Worm (Caenorhabditis elegans) whole organism, L1 larva: Measurements from ENCODE around the gene srv-9.

Experiments used
- aha-1 ChIP-seq: fragments of 150-350 bp; optimal IDR thresholded peaks from 2 replicates; lab custom pipeline; 2014; ENCODE audit warnings: missing biosample characterization, missing genetic modification characterization
- aly-2 ChIP-seq: fragments of 150-350 bp; optimal IDR thresholded peaks from 2 replicates; lab custom pipeline; 2014; ENCODE audit warnings: missing biosample characterization, missing genetic modification characterization
- ama-1 ChIP-seq: fragments of 150-350 bp; optimal IDR thresholded peaks from 2 replicates; lab custom pipeline; 2014
- blmp-1 ChIP-seq: fragments of 150-350 bp; optimal IDR thresholded peaks from 2 replicates; lab custom pipeline; 2014; ENCODE audit warnings: missing biosample characterization, missing genetic modification characterization
- ceh-8 ChIP-seq: fragments of 200-800 bp; sonication (Bioruptor generic); optimal IDR thresholded peaks from 2 replicates; lab custom pipeline; 2018; ENCODE audit warnings: mild to moderate bottlenecking, missing genetic modification characterization, moderate library complexity, missing compliant biosample characterization
- ceh-82 ChIP-seq, 3 experiments: fragments of 150-350 bp in 1 of 3; sonication (generic microtip) in 2 of 3; optimal IDR thresholded peaks; 2 replicates each; lab custom pipeline; 2014 to 2017; ENCODE audit warnings: missing biosample characterization in 3 of 3, missing genetic modification characterization in 3 of 3
- ces-1 ChIP-seq: fragments of 150-350 bp; optimal IDR thresholded peaks from 2 replicates; lab custom pipeline; 2014; ENCODE audit warnings: missing biosample characterization, missing genetic modification reagents, missing genetic modification characterization
- efl-1 ChIP-seq, 4 experiments: fragments of 150-350 bp; optimal IDR thresholded peaks in 3 of 4; peaks in 1 of 4; 1 replicate in 1 of 4; 2 replicates in 3 of 4; lab custom pipeline; 2014; ENCODE audit warnings: missing biosample characterization in 2 of 4, missing genetic modification characterization in 2 of 4, missing genetic modification reagents in 2 of 4
- egl-13 ChIP-seq: sonication (generic microtip); optimal IDR thresholded peaks from 2 replicates; lab custom pipeline; 2016; ENCODE audit warnings: missing genotype, missing genetic modification reagents, missing genetic modification characterization, missing compliant biosample characterization
- egl-27 ChIP-seq, 2 experiments: fragments of 150-350 bp in 1 of 2; sonication (generic microtip); optimal IDR thresholded peaks; 3 replicates each; lab custom pipeline; 2017 to 2018; ENCODE audit warnings: missing biosample characterization in 2 of 2, missing genetic modification characterization in 2 of 2, missing genetic modification reagents in 2 of 2
- elt-2 ChIP-seq: sonication (generic microtip); optimal IDR thresholded peaks from 2 replicates; lab custom pipeline; 2016; ENCODE audit warnings: missing genetic modification characterization, mild to moderate bottlenecking, inconsistent platforms, missing compliant biosample characterization, missing genetic modification reagents
- elt-3 ChIP-seq, 6 experiments: fragments of 150-350 bp in 1 of 6; sonication (generic microtip); optimal IDR thresholded peaks; 2 replicates each; lab custom pipeline; 2017 to 2018; ENCODE audit warnings: missing biosample characterization in 6 of 6, missing genetic modification characterization in 6 of 6, inconsistent platforms in 1 of 6
- ets-5 ChIP-seq: fragments of 200-800 bp; sonication (Bioruptor generic); IDR thresholded peaks from 2 replicates; pipeline ENCODE4 v1.3.6; 2022; ENCODE audit warnings: missing genetic modification characterization, missing compliant biosample characterization
- fkh-10 ChIP-seq: sonication (generic microtip); optimal IDR thresholded peaks from 2 replicates; lab custom pipeline; 2017; ENCODE audit warnings: missing biosample characterization, missing genetic modification reagents, missing genetic modification characterization
- fkh-4 ChIP-seq: sonication (generic microtip); optimal IDR thresholded peaks from 2 replicates; lab custom pipeline; 2016; ENCODE audit warnings: missing compliant biosample characterization, missing genetic modification characterization, borderline replicate concordance
- fos-1 ChIP-seq: fragments of 150-350 bp; optimal IDR thresholded peaks from 2 replicates; lab custom pipeline; 2014; ENCODE audit warnings: missing biosample characterization, missing genetic modification characterization
- grh-1 ChIP-seq: fragments of 200-800 bp; sonication (Bioruptor generic); IDR thresholded peaks from 2 replicates; pipeline ENCODE4 v1.3.6; 2022; ENCODE audit warnings: missing genetic modification reagents, missing genetic modification characterization, missing compliant biosample characterization
- hpl-2 ChIP-seq: fragments of 150-350 bp; optimal IDR thresholded peaks from 2 replicates; lab custom pipeline; 2014; ENCODE audit warnings: missing biosample characterization, missing genetic modification reagents, missing genetic modification characterization
- irx-1 ChIP-seq: sonication (generic microtip); optimal IDR thresholded peaks from 2 replicates; lab custom pipeline; 2016; ENCODE audit warnings: missing genetic modification characterization, missing compliant biosample characterization
- jun-1 ChIP-seq: fragments of 150-350 bp; optimal IDR thresholded peaks from 2 replicates; lab custom pipeline; 2014; ENCODE audit warnings: missing biosample characterization, missing genetic modification reagents, missing genetic modification characterization
- lin-14 ChIP-seq: fragments of 200-800 bp; sonication (Bioruptor generic); optimal IDR thresholded peaks from 2 replicates; lab custom pipeline; 2018; ENCODE audit warnings: mild to moderate bottlenecking, missing genetic modification characterization, moderate library complexity, missing compliant biosample characterization
- lin-35 ChIP-seq, 2 experiments: fragments of 150-350 bp; optimal IDR thresholded peaks; 2 replicates each; lab custom pipeline; 2014; ENCODE audit warnings: missing biosample characterization in 2 of 2, missing genetic modification characterization in 2 of 2, missing genetic modification reagents in 2 of 2
- lsy-2 ChIP-seq, 2 experiments: fragments of 150-350 bp; optimal IDR thresholded peaks; 2 replicates each; lab custom pipeline; 2014; ENCODE audit warnings: missing biosample characterization in 2 of 2, missing genetic modification characterization in 2 of 2
- mdl-1 ChIP-seq, 2 experiments: fragments of 150-350 bp; optimal IDR thresholded peaks; 2 replicates each; lab custom pipeline; 2014 to 2017; ENCODE audit warnings: missing biosample characterization in 2 of 2, missing genetic modification characterization in 2 of 2, inconsistent platforms in 1 of 2
- mep-1 ChIP-seq: fragments of 150-350 bp; optimal IDR thresholded peaks from 2 replicates; lab custom pipeline; 2014; ENCODE audit warnings: missing biosample characterization, missing genetic modification characterization
- nhr-11 ChIP-seq: fragments of 150-350 bp; optimal IDR thresholded peaks from 2 replicates; lab custom pipeline; 2014; ENCODE audit warnings: missing biosample characterization, missing genetic modification characterization
- nhr-19 ChIP-seq: fragments of 200-800 bp; sonication (Bioruptor generic); conservative IDR thresholded peaks from 2 replicates; pipeline ENCODE4 v1.3.6; 2022; ENCODE audit warnings: missing genetic modification characterization, missing compliant biosample characterization
- nhr-20 ChIP-seq: sonication (generic microtip); optimal IDR thresholded peaks from 2 replicates; lab custom pipeline; 2016; ENCODE audit warnings: mild to moderate bottlenecking, missing genetic modification characterization, missing compliant biosample characterization
- nhr-237 ChIP-seq: fragments of 150-350 bp; optimal IDR thresholded peaks from 2 replicates; lab custom pipeline; 2014; ENCODE audit warnings: missing biosample characterization, missing genetic modification characterization
- nhr-28 ChIP-seq: fragments of 150-350 bp; optimal IDR thresholded peaks from 2 replicates; lab custom pipeline; 2014; ENCODE audit warnings: missing biosample characterization, missing genetic modification characterization
- nhr-71 ChIP-seq: sonication (generic microtip); optimal IDR thresholded peaks from 2 replicates; lab custom pipeline; 2016; ENCODE audit warnings: mild to moderate bottlenecking, missing genetic modification characterization, moderate library complexity, missing compliant biosample characterization
- nhr-85 ChIP-seq: sonication (generic microtip); peaks from one replicate; lab custom pipeline; 2016; ENCODE audit warnings: missing genetic modification characterization, inconsistent platforms, missing compliant biosample characterization
- nhr-90 ChIP-seq: sonication (generic microtip); optimal IDR thresholded peaks from 2 replicates; lab custom pipeline; 2016; ENCODE audit warnings: mild to moderate bottlenecking, missing genetic modification characterization, missing compliant biosample characterization; ENCODE audit not compliant: poor library complexity
- pqm-1 ChIP-seq: sonication (generic microtip); optimal IDR thresholded peaks from 3 replicates; lab custom pipeline; 2017; ENCODE audit warnings: missing biosample characterization, missing genetic modification characterization
- rnt-1 ChIP-seq: sonication (generic microtip); optimal IDR thresholded peaks from 2 replicates; lab custom pipeline; 2016; ENCODE audit warnings: mild to moderate bottlenecking, missing genetic modification characterization, moderate library complexity, missing compliant biosample characterization
- snu-23 ChIP-seq: sonication (generic microtip); optimal IDR thresholded peaks from 2 replicates; lab custom pipeline; 2016; ENCODE audit warnings: missing genetic modification characterization, missing compliant biosample characterization
- sptf-1 ChIP-seq: fragments of 150-350 bp; optimal IDR thresholded peaks from 2 replicates; lab custom pipeline; 2014; ENCODE audit warnings: missing biosample characterization, missing genetic modification characterization
- sup-37 ChIP-seq: fragments of 200-800 bp; sonication (Bioruptor generic); optimal IDR thresholded peaks from 2 replicates; lab custom pipeline; 2018; ENCODE audit warnings: mild to moderate bottlenecking, missing genetic modification characterization, missing compliant biosample characterization
- swsn-7 ChIP-seq: sonication (generic microtip); optimal IDR thresholded peaks from 2 replicates; lab custom pipeline; 2016; ENCODE audit warnings: missing genetic modification characterization, missing compliant biosample characterization
- tbx-2 ChIP-seq: sonication (generic microtip); optimal IDR thresholded peaks from 2 replicates; lab custom pipeline; 2016; ENCODE audit warnings: missing genetic modification characterization, missing compliant biosample characterization
- unc-130 ChIP-seq: fragments of 150-350 bp; optimal IDR thresholded peaks from 2 replicates; lab custom pipeline; 2017; ENCODE audit warnings: missing biosample characterization, missing genetic modification characterization, inconsistent platforms
- unc-30 ChIP-seq: sonication (generic microtip); optimal IDR thresholded peaks from 2 replicates; lab custom pipeline; 2017; ENCODE audit warnings: missing biosample characterization, missing genetic modification characterization
- unc-98 ChIP-seq: fragments of 200-800 bp; sonication (Bioruptor generic); IDR thresholded peaks from 2 replicates; pipeline ENCODE4 v1.3.6; 2022; ENCODE audit warnings: missing genetic modification characterization, missing compliant biosample characterization
- zag-1 ChIP-seq: fragments of 150-350 bp; optimal IDR thresholded peaks from 2 replicates; lab custom pipeline; 2014; ENCODE audit warnings: missing biosample characterization, missing genetic modification characterization
- zip-4 ChIP-seq: fragments of 200-800 bp; sonication (Bioruptor generic); optimal IDR thresholded peaks from 2 replicates; lab custom pipeline; 2018; ENCODE audit warnings: mild to moderate bottlenecking, missing genetic modification characterization, moderate library complexity, missing compliant biosample characterization
- ztf-11 ChIP-seq, 2 experiments: sonication (generic microtip); optimal IDR thresholded peaks; 2 replicates each; lab custom pipeline; 2016 to 2017; ENCODE audit warnings: missing genetic modification characterization in 2 of 2, missing biosample characterization in 1 of 2, missing compliant biosample characterization in 1 of 2

The srv-9 gene

DNA sequence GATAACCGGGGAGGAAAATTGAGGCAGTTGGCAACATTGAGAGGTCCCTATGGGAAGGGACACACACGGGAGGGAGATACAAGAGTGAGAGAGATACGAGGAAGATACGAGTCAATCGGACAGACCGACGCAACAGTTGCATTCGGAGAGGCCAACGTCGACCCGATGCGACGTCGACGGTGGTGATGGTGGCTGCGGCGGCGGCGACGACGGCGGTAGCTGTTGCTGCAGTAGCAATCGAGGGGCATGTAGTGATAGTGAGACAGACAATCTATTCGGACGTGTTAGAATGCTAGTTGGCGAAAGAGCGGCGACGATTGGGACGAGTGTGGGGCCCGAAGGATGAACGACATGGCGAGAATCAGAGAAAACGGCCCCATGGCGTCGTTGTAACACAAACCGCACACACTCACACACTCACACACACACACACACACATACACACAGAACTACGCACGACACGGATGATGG, 29.6 kb downstream of the srv-9 start (continued):
- TF ChIP-seq sup-37 (GFP tag; lab: Kevin White, UChicago) = no peak
- no peak for TF ChIP-seq nhr-11 (tag; lab: Kevin White, UChicago)
- TF ChIP-seq unc-130 (tag; lab: Kevin White, UChicago) = peak; percentile 62
- TF ChIP-seq blmp-1 = peak; percentile 74
- TF ChIP-seq egl-27 (tag; optimal IDR thresholded peaks at IDR 0.05; lab: Kevin White, UChicago) = no peak

DNA sequence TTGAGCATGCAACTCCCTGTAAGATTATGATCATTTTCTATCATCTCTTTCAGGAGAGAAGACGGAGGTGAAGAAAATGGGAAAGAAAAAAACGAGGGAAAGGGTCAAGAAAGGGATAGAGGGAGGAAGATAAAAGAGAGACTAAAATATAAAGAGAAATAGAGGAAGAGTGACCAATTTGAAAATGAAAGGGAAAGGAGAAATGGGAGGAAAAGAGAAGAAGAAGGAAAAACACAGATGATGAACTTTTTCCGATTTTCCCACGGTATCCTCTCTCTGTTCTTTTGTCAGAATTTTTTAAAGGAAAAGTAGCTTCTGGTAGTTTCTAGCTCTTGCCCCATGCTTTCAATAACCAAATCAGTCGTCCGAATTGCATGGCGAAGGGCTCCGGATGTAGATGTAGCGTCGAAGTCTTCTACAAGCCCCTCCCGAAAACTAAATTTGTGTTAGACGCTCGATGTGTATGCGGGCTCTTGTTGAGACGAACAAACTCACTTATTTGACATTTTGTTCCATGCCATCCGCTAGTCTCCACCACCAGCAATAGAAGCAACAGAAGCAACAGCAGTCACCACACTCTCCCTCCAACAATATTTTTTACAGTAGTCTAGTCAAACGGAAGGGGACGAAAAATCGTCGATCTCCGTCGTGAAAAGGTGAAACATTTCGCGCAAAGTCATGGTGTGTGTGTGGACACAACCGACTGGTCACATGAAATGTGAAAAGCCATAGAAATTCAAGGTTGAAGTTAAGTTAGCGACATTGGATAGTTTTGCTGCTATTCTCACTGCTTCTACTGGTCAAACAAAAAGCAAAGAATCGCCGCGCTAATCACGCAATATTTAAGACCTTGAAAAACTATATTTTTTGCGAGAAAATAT, 31.3 kb downstream of the srv-9 start, which contains the start of gene somi-1:
Gene somi-1 (minus strand): TSS at position 18 of the 881 bp plus-strand sequence.
- peak; percentile 45 for TF ChIP-seq nhr-20
- peak; percentile 40 for TF ChIP-seq mep-1
- peak; percentile 94 for TF ChIP-seq blmp-1
- peak; percentile 38 for TF ChIP-seq nhr-71 (tag; lab: Kevin White, UChicago)
- no peak for TF ChIP-seq efl-1 (optimal IDR thresholded peaks at IDR 0.05; lab: Kevin White, UChicago)
- TF ChIP-seq efl-1 (GFP tag; optimal IDR thresholded peaks at IDR 0.05 in 1 of 2; lab: Kevin White, UChicago) = peak in 1 of 2 experiments; percentile 71
- peak; percentile 84 for TF ChIP-seq nhr-85 (tag; lab: Kevin White, UChicago)
- peak; percentile 92 for TF ChIP-seq fkh-10
- peak; percentile 42; the same call in 1 of the 2 replicates for TF ChIP-seq grh-1 (GFP tag; lab: Robert Waterston, UW)
- peak; percentile 53 for TF ChIP-seq lin-14
- peak; percentile 1 for TF ChIP-seq rnt-1
- TF ChIP-seq lin-35 (GFP tag; optimal IDR thresholded peaks at IDR 0.05; lab: Kevin White, UChicago) = peak in 1 of 2 experiments; percentile 1
- TF ChIP-seq pqm-1 (tag; lab: Kevin White, UChicago) = no peak
- no peak for TF ChIP-seq irx-1 (tag; lab: Kevin White, UChicago)
- TF ChIP-seq snu-23 = peak; percentile 11
- 0 out of 2 replicates have a peak, but pooled peaks have one; percentile 2 for TF ChIP-seq nhr-19 (GFP tag; lab: Robert Waterston, UW)
- TF ChIP-seq aly-2 (tag; lab: Kevin White, UChicago) = no peak
- TF ChIP-seq ces-1 (GFP tag; lab: Kevin White, UChicago) = peak; percentile 44
- TF ChIP-seq ets-5 (GFP tag; lab: Robert Waterston, UW) = no peak
- peak in 1 of 2 experiments; percentile 16 for TF ChIP-seq lsy-2 (tag; optimal IDR thresholded peaks at IDR 0.05; lab: Kevin White, UChicago)
- no peak for TF ChIP-seq nhr-237 (tag; lab: Kevin White, UChicago)
- no peak for TF ChIP-seq nhr-28 (tag; lab: Kevin White, UChicago)
- peak in 1 of 6 experiments; percentile 28 for TF ChIP-seq elt-3 (tag; optimal IDR thresholded peaks at IDR 0.05; lab: Kevin White, UChicago)
- TF ChIP-seq ztf-11 (tag; optimal IDR thresholded peaks at IDR 0.05; lab: Kevin White, UChicago) = no peak
- TF ChIP-seq fos-1 (tag; lab: Kevin White, UChicago) = no peak

DNA sequence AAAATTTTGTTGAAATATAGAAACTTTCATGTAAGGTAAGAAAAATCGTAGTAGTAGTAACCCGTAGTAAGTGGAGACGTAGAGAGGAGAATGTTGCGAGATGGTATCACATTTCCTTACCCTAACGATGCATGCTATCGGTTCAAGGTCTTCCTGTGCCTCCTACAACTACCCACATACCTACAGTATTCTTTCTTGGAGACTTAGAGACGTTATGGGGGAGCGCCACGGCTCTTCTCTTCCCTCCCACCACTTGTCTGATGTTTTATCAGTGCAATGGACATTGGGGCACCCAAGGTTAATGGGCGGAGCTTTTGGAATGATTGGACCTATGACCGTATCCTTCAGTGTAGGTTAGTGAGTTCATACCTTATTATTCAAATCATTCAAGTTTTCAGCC, 32.0 kb downstream of the srv-9 start:
- TF ChIP-seq ceh-82 (tag; optimal IDR thresholded peaks at IDR 0.05; lab: Kevin White, UChicago) = no peak
- peak in 1 of 2 experiments; percentile 16 for TF ChIP-seq egl-27 (tag; optimal IDR thresholded peaks at IDR 0.05; lab: Kevin White, UChicago)
- TF ChIP-seq unc-130 (tag; lab: Kevin White, UChicago) = no peak
- TF ChIP-seq nhr-11 (tag; lab: Kevin White, UChicago) = no peak
- no peak for TF ChIP-seq nhr-237 (tag; lab: Kevin White, UChicago)
- no peak for TF ChIP-seq sptf-1 (tag; lab: Kevin White, UChicago)
- no peak for TF ChIP-seq ceh-8 (GFP tag; lab: Kevin White, UChicago)
- no peak for TF ChIP-seq fkh-4 (tag; lab: Kevin White, UChicago)
- no peak for TF ChIP-seq zag-1 (tag; lab: Kevin White, UChicago)
- no peak for TF ChIP-seq nhr-28 (tag; lab: Kevin White, UChicago)
- peak; percentile 94 for TF ChIP-seq nhr-85 (tag; lab: Kevin White, UChicago)
- no peak for TF ChIP-seq hpl-2 (GFP tag; lab: Kevin White, UChicago)
- no peak for TF ChIP-seq elt-2
- no peak for TF ChIP-seq zip-4 (GFP tag; lab: Kevin White, UChicago)
- TF ChIP-seq elt-3 (tag; optimal IDR thresholded peaks at IDR 0.05; lab: Kevin White, UChicago) = peak in 4 of 6 experiments; percentile 11 to 84 (median 43)
- TF ChIP-seq egl-13 (tag; lab: Kevin White, UChicago) = no peak
- no peak for TF ChIP-seq ama-1 (lab: Kevin White, UChicago)
- TF ChIP-seq unc-98 (GFP tag; lab: Robert Waterston, UW) = no peak
- no peak for TF ChIP-seq jun-1 (tag; lab: Kevin White, UChicago)
- no peak for TF ChIP-seq irx-1 (tag; lab: Kevin White, UChicago)
- TF ChIP-seq nhr-90 (tag; lab: Kevin White, UChicago) = peak; percentile 10
- TF ChIP-seq tbx-2 (tag; lab: Kevin White, UChicago) = no peak
- no peak for TF ChIP-seq mdl-1 (tag; optimal IDR thresholded peaks at IDR 0.05; lab: Kevin White, UChicago)
- no peak for TF ChIP-seq sup-37 (GFP tag; lab: Kevin White, UChicago)
- no peak for TF ChIP-seq unc-30 (tag; lab: Kevin White, UChicago)
- no peak for TF ChIP-seq blmp-1
- no peak for TF ChIP-seq swsn-7 (tag; lab: Kevin White, UChicago)
- no peak for TF ChIP-seq aha-1 (tag; lab: Kevin White, UChicago)
